Fruit fly (Drosophila melanogaster): ENCODE results near the gene CG11656.

Gene CG11656

dm6 chr3R:13012990-13013389 lies 3.3 kb downstream of the CG11656 start (continued):
- peak; percentile 46 for TF ChIP-seq sens (GFP tag)
- TF ChIP-seq CG33557 (GFP tag; optimal IDR thresholded peaks at IDR 0.05), result no peak
- TF ChIP-seq Spps (tag; optimal IDR thresholded peaks at IDR 0.05), result no peak
- 0 out of 2 replicates have a peak, but pooled peaks have one; percentile 24 for TF ChIP-seq wdn (GFP tag; IDR thresholded peaks at IDR 0.05)
- no peak for TF ChIP-seq amos (GFP tag; IDR thresholded peaks at IDR 0.05; ENCODE audit: partially characterized antibody)
- TF ChIP-seq chm (GFP tag; IDR thresholded peaks at IDR 0.05), result peak; percentile 67
- TF ChIP-seq Hr39 (optimal IDR thresholded peaks at IDR 0.05), result no peak
- peak; percentile 4; the same call in 1 of the 4 replicates for TF ChIP-seq chinmo (GFP tag; IDR thresholded peaks at IDR 0.05; ENCODE audit: partially characterized antibody)
- peak; percentile 72 for TF ChIP-seq CG2116 (GFP tag; optimal IDR thresholded peaks at IDR 0.05)
- no peak for TF ChIP-seq NK7.1 (GFP tag; optimal IDR thresholded peaks at IDR 0.05)
- no peak for TF ChIP-seq toy (GFP tag; IDR thresholded peaks at IDR 0.05)
- TF ChIP-seq CG16815 (GFP tag; optimal IDR thresholded peaks at IDR 0.05), result no peak
- no peak for TF ChIP-seq CG3847 (GFP tag; IDR thresholded peaks at IDR 0.05)
- TF ChIP-seq klu (GFP tag; IDR thresholded peaks at IDR 0.05), result no peak
- TF ChIP-seq CG15073 (GFP tag; optimal IDR thresholded peaks at IDR 0.05), result no peak
- peak; percentile 58 for TF ChIP-seq nerfin-1 (tag; optimal IDR thresholded peaks at IDR 0.05)
- no peak for TF ChIP-seq Doc3 (GFP tag; IDR thresholded peaks at IDR 0.05; ENCODE audit: partially characterized antibody)
- TF ChIP-seq eve (GFP tag; optimal IDR thresholded peaks at IDR 0.05), result no peak
- TF ChIP-seq CG18764 (GFP tag; optimal IDR thresholded peaks at IDR 0.05), result no peak
- peak; percentile 58; the same call in 1 of the 2 replicates for TF ChIP-seq CG32767 (GFP tag; IDR thresholded peaks at IDR 0.05)
- no peak for TF ChIP-seq abd-A (tag; optimal IDR thresholded peaks at IDR 0.05)
- TF ChIP-seq CG8290 (GFP tag; optimal IDR thresholded peaks at IDR 0.05), result no peak
- peak in 1 of 2 experiments; percentile 3 for TF ChIP-seq CG8290 (tag; optimal IDR thresholded peaks at IDR 0.05)
- TF ChIP-seq ci (GFP tag; IDR thresholded peaks at IDR 0.05), result peak; percentile 18; the same call in 1 of the 3 replicates
- TF ChIP-seq Blimp-1 (GFP tag; optimal IDR thresholded peaks at IDR 0.05), result peak; percentile 48
- TF ChIP-seq Nf-YB (GFP tag; optimal IDR thresholded peaks at IDR 0.05), result no peak
- no peak for TF ChIP-seq ems (GFP tag; optimal IDR thresholded peaks at IDR 0.05)
- no peak for TF ChIP-seq hkb (optimal IDR thresholded peaks at IDR 0.05)
- TF ChIP-seq hkb (GFP tag; IDR thresholded peaks at IDR 0.05), result 0 out of 2 replicates have a peak, but pooled peaks have one; percentile 9
- peak; percentile 48; the same call in 1 of the 2 replicates for TF ChIP-seq rib (GFP tag; IDR thresholded peaks at IDR 0.05)

DNA sequence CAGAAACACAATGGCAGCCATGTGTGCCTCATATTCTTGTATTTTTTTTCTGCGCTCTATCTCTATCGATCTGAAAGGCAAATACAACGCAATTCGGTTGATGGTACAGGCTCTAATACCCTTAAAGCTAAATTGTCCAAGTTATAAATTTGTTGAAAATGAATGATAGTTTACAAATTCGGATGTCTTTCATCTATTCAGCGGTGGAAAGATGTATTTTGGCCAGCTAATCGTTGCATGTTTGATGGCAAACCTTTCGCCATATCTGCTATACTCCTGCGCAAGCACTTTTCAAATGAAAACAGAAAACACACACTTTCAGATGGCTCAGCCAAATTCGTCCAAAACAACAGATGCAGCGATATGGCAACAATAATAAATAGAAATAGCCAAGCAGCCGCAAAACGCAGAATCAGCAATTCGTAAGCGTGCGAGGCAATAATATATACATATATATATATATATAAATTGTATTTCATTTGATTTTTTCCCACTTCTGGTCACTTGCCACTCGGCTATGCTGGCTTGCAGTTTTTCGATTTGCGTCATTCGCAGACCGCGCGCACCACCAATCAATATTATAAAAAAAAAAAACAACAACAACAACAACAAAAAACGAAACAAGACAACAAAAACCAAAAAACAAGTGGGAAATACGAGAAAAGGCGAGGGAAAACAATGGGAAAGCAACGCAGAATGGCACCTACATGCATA lies 4.6 kb downstream of the CG11656 start:
- peak; percentile 8 for TF ChIP-seq CG13424 (tag; optimal IDR thresholded peaks at IDR 0.05)
- 0 out of 2 replicates have a peak, but pooled peaks have one; percentile 35 for TF ChIP-seq CG14441 (GFP tag; IDR thresholded peaks at IDR 0.05)
- peak; percentile 20 for TF ChIP-seq CG13624 (GFP tag; optimal IDR thresholded peaks at IDR 0.05)
- TF ChIP-seq CG15269 (tag; optimal IDR thresholded peaks at IDR 0.05), result peak; percentile 46
- TF ChIP-seq CG1603 (tag; optimal IDR thresholded peaks at IDR 0.05), result peak; percentile 33
- peak; percentile 20 for TF ChIP-seq CG2678 (tag; optimal IDR thresholded peaks at IDR 0.05)
- 0 out of 2 replicates have a peak, but pooled peaks have one; percentile 33 for TF ChIP-seq ara (GFP tag; IDR thresholded peaks at IDR 0.05)
- no peak for TF ChIP-seq pan (optimal IDR thresholded peaks at IDR 0.05)
- TF ChIP-seq pan (GFP tag; optimal IDR thresholded peaks at IDR 0.05 in 1 of 2, IDR thresholded peaks at IDR 0.05 in 1 of 2), result peak in 1 of 2 experiments; percentile 49
- TF ChIP-seq CG33213 (GFP tag; optimal IDR thresholded peaks at IDR 0.05), result no peak
- TF ChIP-seq slbo (GFP tag; IDR thresholded peaks at IDR 0.05), result peak; percentile 26; the same call in 1 of the 2 replicates
- TF ChIP-seq lab (GFP tag; optimal IDR thresholded peaks at IDR 0.05), result peak; percentile 5
- no peak for TF ChIP-seq mirr (GFP tag; optimal IDR thresholded peaks at IDR 0.05)
- 0 out of 3 replicates have a peak, but pooled peaks have one; percentile 16 for TF ChIP-seq CG11695 (GFP tag; IDR thresholded peaks at IDR 0.05)
- peak; percentile 38 for TF ChIP-seq CG2120 (GFP tag; optimal IDR thresholded peaks at IDR 0.05)
- TF ChIP-seq CG4404 (GFP tag; IDR thresholded peaks at IDR 0.05), result no peak
- peak; percentile 42 for TF ChIP-seq CG9932 (GFP tag; IDR thresholded peaks at IDR 0.05)
- TF ChIP-seq Taf1 (GFP tag; IDR thresholded peaks at IDR 0.05), result no peak
- no peak for TF ChIP-seq en (GFP tag; optimal IDR thresholded peaks at IDR 0.05)
- 0 out of 3 replicates have a peak, but pooled peaks have one; percentile 18 for TF ChIP-seq CG17361 (GFP tag; IDR thresholded peaks at IDR 0.05)
- TF ChIP-seq CG10366 (GFP tag; IDR thresholded peaks at IDR 0.05), result no peak
- TF ChIP-seq cwo (GFP tag; optimal IDR thresholded peaks at IDR 0.05), result peak; percentile 13

Measured in whole organism, embryonic.